Fruit fly (Drosophila melanogaster): ENCODE measurements around the gene Kap-alpha3.

Gene Kap-alpha3

dm6 chr3R:9618331-9618730 is 40.8 kb upstream of the Kap-alpha3 start (continued):
- peak; percentile 54 for TF ChIP-seq CG10209 (GFP tag; optimal IDR thresholded peaks at IDR 0.05)
- peak in 1 of 2 experiments; percentile 43 for TF ChIP-seq Hr78 (GFP tag; optimal IDR thresholded peaks at IDR 0.05)
- TF ChIP-seq Max (GFP tag; optimal IDR thresholded peaks at IDR 0.05), result peak; percentile 29
- TF ChIP-seq CG17802 (tag; optimal IDR thresholded peaks at IDR 0.05), result peak; percentile 42
- no peak for TF ChIP-seq bigmax (GFP tag; optimal IDR thresholded peaks at IDR 0.05)
- TF ChIP-seq sens (GFP tag), result peak; percentile 95
- TF ChIP-seq jigr1 (GFP tag; IDR thresholded peaks at IDR 0.05), result peak; percentile 49; the same call in 1 of the 3 replicates
- peak; percentile 70 for TF ChIP-seq CG12769 (tag; optimal IDR thresholded peaks at IDR 0.05)
- no peak for TF ChIP-seq nerfin-2 (GFP tag; IDR thresholded peaks at IDR 0.05; ENCODE audit: partially characterized antibody)
- TF ChIP-seq CG11093 (GFP tag; IDR thresholded peaks at IDR 0.05), result peak; percentile 52; the same call in 1 of the 3 replicates
- TF ChIP-seq HmgZ (tag; optimal IDR thresholded peaks at IDR 0.05), result peak; percentile 25
- TF ChIP-seq CG11456 (GFP tag; IDR thresholded peaks at IDR 0.05), result peak; percentile 79; the same call in 2 of the 3 replicates
- peak; percentile 14 for TF ChIP-seq NK7.1 (GFP tag; optimal IDR thresholded peaks at IDR 0.05)
- TF ChIP-seq pnt (GFP tag; optimal IDR thresholded peaks at IDR 0.05), result peak; percentile 74
- TF ChIP-seq chn (GFP tag; optimal IDR thresholded peaks at IDR 0.05), result peak; percentile 62
- TF ChIP-seq Dad (GFP tag; optimal IDR thresholded peaks at IDR 0.05), result peak; percentile 60
- TF ChIP-seq Hmx (GFP tag; optimal IDR thresholded peaks at IDR 0.05), result no peak
- TF ChIP-seq CG17359 (tag; optimal IDR thresholded peaks at IDR 0.05), result peak; percentile 83
- 0 out of 2 replicates have a peak, but pooled peaks have one; percentile 52 for TF ChIP-seq CG8765 (GFP tag; IDR thresholded peaks at IDR 0.05)
- no peak for TF ChIP-seq ato (GFP tag; IDR thresholded peaks at IDR 0.05; ENCODE audit: partially characterized antibody)
- peak; percentile 71 for TF ChIP-seq CG4404 (GFP tag; IDR thresholded peaks at IDR 0.05)
- TF ChIP-seq CG5180 (GFP tag; optimal IDR thresholded peaks at IDR 0.05), result peak; percentile 43
- peak; percentile 66 for TF ChIP-seq CG9727 (GFP tag; optimal IDR thresholded peaks at IDR 0.05)
- TF ChIP-seq Atf-2 (GFP tag; optimal IDR thresholded peaks at IDR 0.05), result peak; percentile 58
- no peak for TF ChIP-seq fd102C (GFP tag; optimal IDR thresholded peaks at IDR 0.05)
- peak; percentile 60 for TF ChIP-seq Dip3 (GFP tag; optimal IDR thresholded peaks at IDR 0.05)
- peak; percentile 35 for TF ChIP-seq CG17186 (GFP tag; optimal IDR thresholded peaks at IDR 0.05)
- no peak for TF ChIP-seq Tbp (GFP tag; optimal IDR thresholded peaks at IDR 0.05)
- no peak for TF ChIP-seq knrl (GFP tag; IDR thresholded peaks at IDR 0.05; ENCODE audit: partially characterized antibody)
- no peak for TF ChIP-seq Lpt (GFP tag; optimal IDR thresholded peaks at IDR 0.05)
- peak; percentile 62 for TF ChIP-seq CG8089 (GFP tag; optimal IDR thresholded peaks at IDR 0.05)
- no peak for TF ChIP-seq p53 (GFP tag; optimal IDR thresholded peaks at IDR 0.05)
- TF ChIP-seq B-H2 (GFP tag; optimal IDR thresholded peaks at IDR 0.05), result no peak
- TF ChIP-seq hth (optimal IDR thresholded peaks at IDR 0.05), result no peak
- TF ChIP-seq stc (GFP tag; IDR thresholded peaks at IDR 0.05), result peak; percentile 77
- peak; percentile 84 for TF ChIP-seq lmd (GFP tag; IDR thresholded peaks at IDR 0.05)
- 0 out of 3 replicates have a peak, but pooled peaks have one; percentile 43 for TF ChIP-seq Dbx (GFP tag; IDR thresholded peaks at IDR 0.05)
- TF ChIP-seq z (GFP tag; IDR thresholded peaks at IDR 0.05), result no peak
- TF ChIP-seq CG9437 (GFP tag; optimal IDR thresholded peaks at IDR 0.05), result peak; percentile 21
- peak; percentile 50 for TF ChIP-seq CG14667 (GFP tag; IDR thresholded peaks at IDR 0.05)
- TF ChIP-seq jing (GFP tag; optimal IDR thresholded peaks at IDR 0.05), result peak; percentile 64
- TF ChIP-seq chif (GFP tag; optimal IDR thresholded peaks at IDR 0.05), result peak; percentile 76 to 85
- peak; percentile 82 for TF ChIP-seq CG3726 (GFP tag; IDR thresholded peaks at IDR 0.05)
- TF ChIP-seq her (GFP tag; optimal IDR thresholded peaks at IDR 0.05), result peak; percentile 63
- peak; percentile 31 for TF ChIP-seq fd3F (GFP tag; optimal IDR thresholded peaks at IDR 0.05)
- peak; percentile 77 for TF ChIP-seq CG14014 (GFP tag; IDR thresholded peaks at IDR 0.05)
- no peak for TF ChIP-seq fru (optimal IDR thresholded peaks at IDR 0.05)
- no peak for TF ChIP-seq CG13894 (tag; optimal IDR thresholded peaks at IDR 0.05)
- TF ChIP-seq ash1 (GFP tag; optimal IDR thresholded peaks at IDR 0.05), result no peak
- TF ChIP-seq nmo (GFP tag; optimal IDR thresholded peaks at IDR 0.05), result peak; percentile 81
- peak; percentile 27 for TF ChIP-seq Sry-δ (GFP tag; optimal IDR thresholded peaks at IDR 0.05)
- peak; percentile 81 for TF ChIP-seq CG4820 (GFP tag; optimal IDR thresholded peaks at IDR 0.05)

Data from whole organism, embryonic.